Worm (Caenorhabditis elegans): Measurements from ENCODE around the gene srg-3.

DNA sequence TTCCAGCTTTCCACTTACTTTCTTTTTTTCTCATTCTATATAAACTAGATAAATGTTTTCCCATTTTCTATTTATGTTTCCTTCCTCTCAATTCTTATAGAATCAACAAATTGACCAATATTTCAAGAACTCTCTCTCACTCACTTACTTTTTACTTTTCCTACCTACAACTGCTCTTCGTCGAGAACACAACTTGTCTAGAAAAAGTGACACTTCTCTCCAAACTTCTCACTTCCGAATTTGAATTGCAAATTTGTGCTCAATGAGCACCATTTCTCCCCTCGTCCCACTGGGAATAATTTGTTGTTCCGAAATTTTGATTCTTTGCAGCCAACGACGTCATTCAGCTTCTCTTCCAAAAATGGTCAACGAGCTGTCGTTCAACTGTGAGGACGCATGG lies 28.0 kb upstream of the srg-3 start, which contains the start of gene F47D12.3:
- TF ChIP-seq Y5F2A.4 (GFP tag; optimal IDR thresholded peaks at IDR 0.05): no peak
- no peak for TF ChIP-seq pqm-1 (tag; optimal IDR thresholded peaks at IDR 0.05)
- TF ChIP-seq egl-27 (tag; optimal IDR thresholded peaks at IDR 0.05): no peak

Measured in whole organism, L4 larva.